Fruit fly (Drosophila melanogaster): ENCODE results near the gene Dim1.

- no peak for TF ChIP-seq Bteb2 (GFP tag; optimal IDR thresholded peaks at IDR 0.05)
- TF ChIP-seq CG14014 (GFP tag; IDR thresholded peaks at IDR 0.05), result no peak
Observed at dm6 chr2L:4414059-4414458, 11.0 kb downstream of the Dim1 start.

All from whole organism, embryonic.